Worm (Caenorhabditis elegans): ENCODE measurements around the gene F10C1.9.
"Not testable (repeated sequence)": the region's sequence is repeated elsewhere in the genome, so short reads cannot be mapped to it uniquely, and the experiment has no call there.

F10C1.9 gene

DNA sequence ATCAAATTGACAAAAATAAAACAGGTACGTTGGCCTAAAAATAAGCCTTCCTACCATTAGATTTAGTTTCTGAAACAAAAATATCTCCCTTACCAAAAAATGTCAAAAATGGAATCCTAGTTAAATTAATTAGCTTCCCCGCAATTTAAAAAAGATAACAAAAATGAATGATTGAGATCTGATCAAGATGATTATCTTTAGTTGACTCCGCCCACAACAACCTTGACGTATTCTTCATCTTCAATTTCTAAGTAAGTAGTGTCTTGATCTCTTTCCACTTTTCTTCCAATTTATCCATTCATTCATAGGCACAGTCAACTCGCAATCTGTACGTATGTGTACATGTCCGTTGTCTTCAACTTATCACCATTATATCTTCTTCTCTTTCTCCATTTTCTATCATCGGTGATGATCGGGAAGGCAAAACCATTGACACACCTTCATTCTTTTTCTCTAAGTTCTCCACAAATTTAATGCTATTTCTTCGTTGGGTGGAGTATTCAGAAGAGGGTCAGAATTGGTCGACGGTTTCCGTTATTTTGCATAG lies 23.3 kb upstream of the F10C1.9 start:
- TF ChIP-seq repo-1 (tag; optimal IDR thresholded peaks at IDR 0.05) (no peak), ekl-4 (GFP tag; IDR thresholded peaks at IDR 0.05) (no peak), D2030.7 (GFP tag; IDR thresholded peaks at IDR 0.05) (no peak), K12H6.12 (tag; optimal IDR thresholded peaks at IDR 0.05) (no peak), attf-6 (GFP tag; IDR thresholded peaks at IDR 0.05) (no peak), dpl-1 (GFP tag; optimal IDR thresholded peaks at IDR 0.05) (no peak), unc-130 (GFP tag; optimal IDR thresholded peaks at IDR 0.05) (no peak), ztf-6 (GFP tag; IDR thresholded peaks at IDR 0.05) (no peak), snpc-1.1 (tag; optimal IDR thresholded peaks at IDR 0.05; ENCODE audit: insufficient read depth) (no peak), him-1 (tag; optimal IDR thresholded peaks at IDR 0.05) (no peak), hlh-26 (GFP tag; conservative IDR thresholded peaks at IDR 0.05) (no peak), nhr-90 (tag; optimal IDR thresholded peaks at IDR 0.05) (no peak), ceh-27 (GFP tag; optimal IDR thresholded peaks at IDR 0.05) (no peak), F52B5.7 (tag; optimal IDR thresholded peaks at IDR 0.05) (no peak), mes-4 (tag; optimal IDR thresholded peaks at IDR 0.05) (no peak), ztf-22 (GFP tag; optimal IDR thresholded peaks at IDR 0.05) (no peak), nhr-80 (tag; optimal IDR thresholded peaks at IDR 0.05) (no peak), T26A5.8 (tag; optimal IDR thresholded peaks at IDR 0.05) (no peak), rpc-1 (optimal IDR thresholded peaks at IDR 0.05) (no peak), rpc-1 (tag; optimal IDR thresholded peaks at IDR 0.05) (no peak), ceh-58 (GFP tag; IDR thresholded peaks at IDR 0.05) (no peak)

ce11 chrII:5765318-5765717 lies 20.2 kb upstream of the F10C1.9 start, which contains the start of gene ifb-1:
Gene ifb-1, plus strand, starts transcription at chrII:5765618.
- no peak for TF ChIP-seq snpc-1.3 (tag; optimal IDR thresholded peaks at IDR 0.05; ENCODE audit: insufficient read depth)
- no peak for TF ChIP-seq T26A5.8 (tag; optimal IDR thresholded peaks at IDR 0.05)
- no peak for TF ChIP-seq aptf-3 (GFP tag; IDR thresholded peaks at IDR 0.05)
- no peak for TF ChIP-seq egl-18 (GFP tag; IDR thresholded peaks at IDR 0.05)
- no peak for TF ChIP-seq zfh-2 (GFP tag; conservative IDR thresholded peaks at IDR 0.05)
- TF ChIP-seq aptf-2 (GFP tag; conservative IDR thresholded peaks at IDR 0.05), result no peak
- TF ChIP-seq ztf-3 (GFP tag; optimal IDR thresholded peaks at IDR 0.05), result no peak
- no peak for TF ChIP-seq unc-130 (GFP tag; optimal IDR thresholded peaks at IDR 0.05)
- no peak for TF ChIP-seq ztf-6 (GFP tag; IDR thresholded peaks at IDR 0.05)
- TF ChIP-seq ets-4 (GFP tag; optimal IDR thresholded peaks at IDR 0.05), result no peak
- TF ChIP-seq F55B11.4 (tag; optimal IDR thresholded peaks at IDR 0.05; ENCODE audit: borderline replicate concordance, insufficient read depth), result no peak
- no peak for TF ChIP-seq D2030.7 (GFP tag; IDR thresholded peaks at IDR 0.05)
- no peak for TF ChIP-seq F49E8.2 (tag; optimal IDR thresholded peaks at IDR 0.05; ENCODE audit: insufficient read depth)
- TF ChIP-seq zim-3 (tag; optimal IDR thresholded peaks at IDR 0.05), result no peak
- TF ChIP-seq attf-6 (GFP tag; IDR thresholded peaks at IDR 0.05), result no peak
- TF ChIP-seq mes-4 (tag; optimal IDR thresholded peaks at IDR 0.05), result no peak
- TF ChIP-seq lin-40 (tag; optimal IDR thresholded peaks at IDR 0.05), result no peak
- no peak for TF ChIP-seq C06A6.2 (GFP tag; conservative IDR thresholded peaks at IDR 0.05)
- TF ChIP-seq lin-54 (GFP tag; optimal IDR thresholded peaks at IDR 0.05), result no peak

DNA sequence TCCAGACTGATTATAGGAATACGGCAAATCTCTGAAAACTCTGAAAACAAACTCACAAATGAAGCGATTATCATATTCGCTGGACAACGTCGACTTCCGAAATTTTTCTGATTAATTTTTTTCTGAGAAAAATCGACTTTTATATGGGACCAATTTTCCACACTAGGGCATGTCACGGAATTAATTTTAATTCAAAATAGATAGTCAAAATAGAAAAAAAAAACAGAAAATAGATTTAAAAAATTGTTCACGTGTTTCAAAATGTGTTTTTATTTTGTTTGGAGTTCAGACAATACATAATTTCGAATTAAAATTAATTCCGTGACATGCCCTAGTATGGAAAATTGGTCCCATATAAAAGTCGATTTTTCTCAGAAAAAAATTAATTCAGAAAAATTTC lies 12.6 kb upstream of the F10C1.9 start, which contains the start of the genes F10C1.3 and F10C1.23:
TSS of gene F10C1.3 (minus strand) at position 101 of the 400 bp plus-strand sequence.
TSS of gene F10C1.23 (plus strand) at position 385 of the 400 bp plus-strand sequence.
- not testable (repeated sequence) for TF ChIP-seq egl-18, Y53F4B.3, F33H1.4 (GFP tag; IDR thresholded peaks at IDR 0.05)
